Worm (Caenorhabditis elegans): ENCODE results near the gene K03B4.4.

Gene K03B4.4

ce11 chrV:4665651-4666050 lies 16.1 kb upstream of the K03B4.4 start, which contains the start of gene srx-73:
TSS of gene srx-73 (minus strand) at chrV:4665751.
- TF ChIP-seq nhr-76 (tag; optimal IDR thresholded peaks at IDR 0.05) (no peak), lin-39 (tag; optimal IDR thresholded peaks at IDR 0.05) (no peak), nhr-25 (tag; optimal IDR thresholded peaks at IDR 0.05) (no peak), nhr-43 (tag; optimal IDR thresholded peaks at IDR 0.05; ENCODE audit: poor library complexity, severe bottlenecking) (no peak), skn-1 (tag; optimal IDR thresholded peaks at IDR 0.05) (no peak), nhr-11 (tag; optimal IDR thresholded peaks at IDR 0.05) (no peak), R02D3.7 (tag; optimal IDR thresholded peaks at IDR 0.05) (no peak), mml-1 (tag; optimal IDR thresholded peaks at IDR 0.05) (no peak), ama-1 (optimal IDR thresholded peaks at IDR 0.05) (no peak)

- TF ChIP-seq nhr-23 (tag; optimal IDR thresholded peaks at IDR 0.05) (no peak), ceh-82 (tag; optimal IDR thresholded peaks at IDR 0.05) (no peak), lin-15B (tag; optimal IDR thresholded peaks at IDR 0.05) (no peak), sea-2 (GFP tag; optimal IDR thresholded peaks at IDR 0.05) (no peak), ceh-9 (tag; optimal IDR thresholded peaks at IDR 0.05) (no peak), nhr-76 (tag; optimal IDR thresholded peaks at IDR 0.05) (no peak), nhr-43 (tag; optimal IDR thresholded peaks at IDR 0.05; ENCODE audit: poor library complexity, severe bottlenecking) (no peak), nhr-25 (tag; optimal IDR thresholded peaks at IDR 0.05) (no peak), daf-12 (tag; optimal IDR thresholded peaks at IDR 0.05) (no peak), aly-2 (tag; optimal IDR thresholded peaks at IDR 0.05) (no peak), nhr-11 (tag; optimal IDR thresholded peaks at IDR 0.05) (no peak), mdl-1 (tag; optimal IDR thresholded peaks at IDR 0.05) (no peak)
Observed at ce11 chrV:4667062-4667461, 14.7 kb upstream of the K03B4.4 start.

ce11 chrV:4668636-4669035 lies 13.1 kb upstream of the K03B4.4 start, which contains the start of gene srx-77:
TSS of gene srx-77 (minus strand) at chrV:4668736.
- TF ChIP-seq ztf-11 (tag; optimal IDR thresholded peaks at IDR 0.05) (no peak), elt-2 (tag; optimal IDR thresholded peaks at IDR 0.05) (no peak), lsy-12 (tag; optimal IDR thresholded peaks at IDR 0.05) (no peak), R02D3.7 (tag; optimal IDR thresholded peaks at IDR 0.05) (no peak), snpc-4 (tag; optimal IDR thresholded peaks at IDR 0.05) (no peak), nhr-237 (tag; optimal IDR thresholded peaks at IDR 0.05) (no peak), egl-5 (tag; optimal IDR thresholded peaks at IDR 0.05) (no peak), lin-39 (tag; optimal IDR thresholded peaks at IDR 0.05) (no peak), fkh-2 (tag; optimal IDR thresholded peaks at IDR 0.05) (no peak), unc-39 (tag; optimal IDR thresholded peaks at IDR 0.05) (no peak), nhr-25 (tag; optimal IDR thresholded peaks at IDR 0.05) (no peak)

ce11 chrV:4672487-4672886 lies 9.3 kb upstream of the K03B4.4 start, which contains the start of gene K03B4.9:
TSS of gene K03B4.9 (minus strand) at chrV:4672587.
- TF ChIP-seq ceh-9 (tag; optimal IDR thresholded peaks at IDR 0.05) (no peak), aly-2 (tag; optimal IDR thresholded peaks at IDR 0.05) (no peak), fkh-2 (tag; optimal IDR thresholded peaks at IDR 0.05) (no peak), egl-27 (tag; optimal IDR thresholded peaks at IDR 0.05) (no peak), ceh-28 (tag; optimal IDR thresholded peaks at IDR 0.05) (no peak), ceh-16 (tag; optimal IDR thresholded peaks at IDR 0.05) (no peak)

- TF ChIP-seq nhr-23 (tag; optimal IDR thresholded peaks at IDR 0.05): no peak
- no peak for TF ChIP-seq elt-3 (tag; optimal IDR thresholded peaks at IDR 0.05)
- no peak for TF ChIP-seq jun-1 (tag; optimal IDR thresholded peaks at IDR 0.05)
- no peak for TF ChIP-seq ztf-4 (tag; optimal IDR thresholded peaks at IDR 0.05)
- no peak for TF ChIP-seq nhr-28 (tag; optimal IDR thresholded peaks at IDR 0.05)
- TF ChIP-seq nhr-12 (tag; optimal IDR thresholded peaks at IDR 0.05): no peak
- no peak for TF ChIP-seq nhr-25 (tag; optimal IDR thresholded peaks at IDR 0.05)
- TF ChIP-seq lin-39 (tag; optimal IDR thresholded peaks at IDR 0.05): no peak
- TF ChIP-seq fkh-10 (GFP tag; optimal IDR thresholded peaks at IDR 0.05): no peak
- TF ChIP-seq snpc-4 (tag; optimal IDR thresholded peaks at IDR 0.05): no peak
- TF ChIP-seq nhr-77 (tag; optimal IDR thresholded peaks at IDR 0.05): no peak
- TF ChIP-seq elt-2 (tag; optimal IDR thresholded peaks at IDR 0.05): no peak
- TF ChIP-seq ztf-11 (tag; optimal IDR thresholded peaks at IDR 0.05): no peak
- no peak for TF ChIP-seq skn-1 (tag; optimal IDR thresholded peaks at IDR 0.05)
- TF ChIP-seq lin-15B (tag; optimal IDR thresholded peaks at IDR 0.05): no peak
- no peak for TF ChIP-seq R02D3.7 (tag; optimal IDR thresholded peaks at IDR 0.05)
- no peak for TF ChIP-seq nfya-1 (tag; optimal IDR thresholded peaks at IDR 0.05; ENCODE audit: insufficient read depth)
- TF ChIP-seq unc-39 (tag; optimal IDR thresholded peaks at IDR 0.05): no peak
- no peak for TF ChIP-seq ceh-9 (tag; optimal IDR thresholded peaks at IDR 0.05)
Observed at ce11 chrV:4674506-4674905, 7.3 kb upstream of the K03B4.4 start, which contains the start of gene K03B4.8. TSS of gene K03B4.8 (minus strand) at chrV:4674606.

All from whole organism, L3 larva.